Fruit fly (Drosophila melanogaster) whole organism, adult: ENCODE data around the gene msl-1.
A peak's percentile ranks its signal among the peaks of the same experiment; 100 is the strongest.

Source experiments
- CG11617 ChIP-seq: fragments of 200-800 bp; sonication (Bioruptor generic); optimal IDR thresholded peaks from 2 replicates; lab custom pipeline; 2017; ENCODE audit warnings: mild to moderate bottlenecking, missing biosample characterization, missing genetic modification reagents, missing genetic modification characterization
- CG12768 ChIP-seq: fragments of 200-800 bp; sonication (Bioruptor generic); optimal IDR thresholded peaks from 2 replicates; lab custom pipeline; 2017; ENCODE audit warnings: missing biosample characterization, missing genetic modification characterization, mild to moderate bottlenecking, moderate library complexity, missing genetic modification reagents
- CG14711 ChIP-seq: fragments of 200-800 bp; sonication (Bioruptor generic); optimal IDR thresholded peaks from 2 replicates; lab custom pipeline; 2018; ENCODE audit warnings: missing biosample characterization, mild to moderate bottlenecking, missing genetic modification characterization, moderate library complexity
- CG1620 ChIP-seq: fragments of 200-800 bp; sonication (Bioruptor generic); optimal IDR thresholded peaks from 2 replicates; lab custom pipeline; 2016; ENCODE audit warnings: missing biosample characterization, missing genetic modification characterization
- CG33017 ChIP-seq: fragments of 200-800 bp; sonication (Bioruptor generic); optimal IDR thresholded peaks from 2 replicates; lab custom pipeline; 2018; ENCODE audit warnings: missing biosample characterization, mild to moderate bottlenecking, missing genetic modification characterization, moderate library complexity
- CG5204 ChIP-seq: fragments of 200-800 bp; sonication (Bioruptor generic); optimal IDR thresholded peaks from 2 replicates; lab custom pipeline; 2016; ENCODE audit warnings: missing biosample characterization, missing genetic modification characterization
- CG7045 ChIP-seq: fragments of 200-800 bp; sonication (Bioruptor generic); optimal IDR thresholded peaks from 2 replicates; lab custom pipeline; 2017; ENCODE audit warnings: missing biosample characterization, mild to moderate bottlenecking, missing genetic modification characterization
- CG7101 ChIP-seq: fragments of 200-800 bp; sonication (Bioruptor generic); optimal IDR thresholded peaks from 2 replicates; lab custom pipeline; 2018; ENCODE audit warnings: missing biosample characterization, mild to moderate bottlenecking, missing genetic modification characterization, moderate library complexity
- Clk ChIP-seq: fragments of 200-800 bp; sonication (Bioruptor generic); optimal IDR thresholded peaks from 2 replicates; lab custom pipeline; 2017; ENCODE audit warnings: missing biosample characterization, missing genetic modification characterization
- Crg-1 ChIP-seq: fragments of 200-800 bp; sonication (Bioruptor generic); optimal IDR thresholded peaks from 2 replicates; lab custom pipeline; 2016; ENCODE audit warnings: missing biosample characterization, missing genetic modification characterization
- Hr96 ChIP-seq: fragments of 200-800 bp; sonication (Bioruptor generic); optimal IDR thresholded peaks from 2 replicates; lab custom pipeline; 2016; ENCODE audit warnings: missing biosample characterization, missing genetic modification characterization
- Mnt ChIP-seq: fragments of 200-800 bp; sonication (Bioruptor generic); optimal IDR thresholded peaks from 2 replicates; lab custom pipeline; 2016; ENCODE audit warnings: missing biosample characterization, mild to moderate bottlenecking, missing genetic modification characterization
- bab1 ChIP-seq: fragments of 200-800 bp; sonication (Bioruptor generic); optimal IDR thresholded peaks from 3 replicates; lab custom pipeline; 2019; ENCODE audit warnings: missing biosample characterization, mild to moderate bottlenecking, missing genetic modification characterization, moderate library complexity
- cic ChIP-seq: fragments of 200-800 bp; sonication (Bioruptor generic); optimal IDR thresholded peaks from 2 replicates; lab custom pipeline; 2017; ENCODE audit warnings: missing biosample characterization, mild to moderate bottlenecking, missing genetic modification characterization, moderate library complexity
- cnc ChIP-seq, 2 experiments: fragments of >200 bp; optimal IDR thresholded peaks; 2 replicates each; lab custom pipeline; 2017
- kay ChIP-seq: fragments of 200-800 bp; sonication (Bioruptor generic); peaks from one replicate; lab custom pipeline; 2016; ENCODE audit warnings: missing biosample characterization, missing genetic modification characterization, borderline replicate concordance
- ovo ChIP-seq: fragments of 200-800 bp; sonication (Bioruptor generic); optimal IDR thresholded peaks from 2 replicates; lab custom pipeline; 2016; ENCODE audit warnings: missing biosample characterization, missing genetic modification characterization
- pad ChIP-seq: fragments of 200-800 bp; sonication (Bioruptor generic); optimal IDR thresholded peaks from 3 replicates; lab custom pipeline; 2017; ENCODE audit warnings: missing biosample characterization, missing genetic modification characterization, mild to moderate bottlenecking, moderate library complexity, missing genetic modification reagents
- tj ChIP-seq: fragments of 200-800 bp; sonication (Bioruptor generic); optimal IDR thresholded peaks from 3 replicates; lab custom pipeline; 2017; ENCODE audit warnings: missing biosample characterization, mild to moderate bottlenecking, missing genetic modification characterization, moderate library complexity
- toe ChIP-seq: fragments of 200-800 bp; sonication (Bioruptor generic); optimal IDR thresholded peaks from 2 replicates; lab custom pipeline; 2016; ENCODE audit warnings: missing biosample characterization, missing genetic modification characterization

msl-1 gene

DNA sequence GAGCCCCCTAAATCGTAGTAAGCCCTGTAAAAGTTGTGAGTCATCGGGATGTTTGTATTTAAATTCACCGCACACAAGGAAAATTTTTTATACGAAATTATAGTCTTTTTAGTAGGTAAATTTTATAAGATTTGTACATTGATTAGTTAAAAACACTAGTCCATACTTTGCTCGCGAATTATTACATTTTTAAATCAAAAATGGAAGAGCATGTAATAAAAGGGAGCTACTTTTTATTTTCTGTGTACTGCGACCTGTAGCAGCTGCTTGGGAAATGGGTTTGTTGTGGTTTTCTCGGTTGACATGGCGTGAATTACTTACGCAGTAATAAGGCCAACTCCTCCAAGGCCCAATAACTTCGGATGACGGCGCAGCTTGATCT lies 6.1 kb upstream of the msl-1 start:
- TF ChIP-seq kay (peak; percentile 83), bab1 (GFP tag; lab: Kevin White, UChicago) (no peak), tj (peak; percentile 11), CG14711 (tag; lab: Kevin White, UChicago) (peak; percentile 30)

DNA sequence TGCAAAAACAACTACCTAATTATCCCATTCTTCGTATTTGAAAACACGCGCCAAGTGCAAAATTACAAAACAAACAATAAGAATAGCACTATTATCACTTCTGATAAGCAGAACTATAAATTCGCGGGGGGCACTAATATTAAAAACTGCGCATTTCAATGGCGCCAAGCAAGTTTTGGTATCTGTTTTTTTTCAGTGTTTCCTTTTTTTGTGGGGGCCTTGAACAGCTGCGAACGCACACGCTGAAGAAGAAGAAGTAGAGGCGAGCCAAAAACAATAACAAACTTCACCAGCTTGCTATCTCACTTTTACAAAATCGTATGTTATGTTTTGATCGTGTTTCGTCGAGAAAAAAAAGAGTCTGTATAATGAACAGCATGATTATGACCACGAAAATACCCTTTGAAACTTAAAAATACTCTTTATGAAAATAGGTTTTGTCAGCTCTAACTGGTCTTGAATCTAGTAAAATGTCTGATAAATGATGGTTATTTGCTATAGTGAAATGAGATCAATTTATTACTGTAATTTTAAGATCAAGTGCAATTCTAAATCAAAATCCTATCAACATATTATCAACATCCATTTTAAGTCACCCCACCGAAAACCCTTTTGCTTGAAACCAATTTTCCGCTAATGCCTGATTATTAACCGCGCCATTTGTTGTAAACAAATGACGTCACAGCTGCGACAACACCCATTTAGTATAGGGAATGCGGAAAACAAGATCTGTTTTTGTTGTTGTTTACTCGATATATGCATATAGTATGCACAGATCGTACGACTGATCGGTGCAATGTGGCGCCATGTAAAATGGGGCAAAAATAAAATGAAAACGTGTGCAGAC lies 5.5 kb upstream of the msl-1 start:
- TF ChIP-seq CG33017 (peak; percentile 0), cic (GFP tag; lab: Kevin White, UChicago) (peak; percentile 28), ovo (GFP tag; lab: Kevin White, UChicago) (no peak), Crg-1 (GFP tag; lab: Kevin White, UChicago) (peak; percentile 22), pad (GFP tag; lab: Kevin White, UChicago) (peak; percentile 0), CG14711 (tag; lab: Kevin White, UChicago) (no peak), CG1620 (GFP tag; lab: Kevin White, UChicago) (no peak), Hr96 (GFP tag; lab: Kevin White, UChicago) (peak; percentile 7), CG5204 (GFP tag; lab: Kevin White, UChicago) (no peak), cnc (optimal IDR thresholded peaks at IDR 0.05; lab: Kevin White, UChicago) (no peak), kay (peak; percentile 98), CG7045 (peak; percentile 6), bab1 (GFP tag; lab: Kevin White, UChicago) (peak; percentile 91), CG12768 (GFP tag; lab: Kevin White, UChicago) (peak; percentile 54), tj (peak; percentile 10), Clk (GFP tag; lab: Kevin White, UChicago) (peak; percentile 6), CG11617 (GFP tag; lab: Kevin White, UChicago) (peak; percentile 38), Mnt (GFP tag; lab: Kevin White, UChicago) (peak; percentile 42), CG7101 (peak; percentile 43), toe (no peak)

dm6 chr2L:18689376-18689775 lies 776 bp upstream of the msl-1 start, which contains the start of gene CG10336:
Gene CG10336, plus strand, starts transcription at chr2L:18689528.
- TF ChIP-seq cnc (optimal IDR thresholded peaks at IDR 0.05; lab: Kevin White, UChicago) = no peak
- TF ChIP-seq kay = peak; percentile 84
- TF ChIP-seq CG14711 (tag; lab: Kevin White, UChicago) = peak; percentile 36
- peak; percentile 50 for TF ChIP-seq Mnt (GFP tag; lab: Kevin White, UChicago)
- TF ChIP-seq Crg-1 (GFP tag; lab: Kevin White, UChicago) = no peak

- TF ChIP-seq CG14711 (tag; lab: Kevin White, UChicago) (no peak), Mnt (GFP tag; lab: Kevin White, UChicago) (no peak)
These were observed 773 bp downstream of the msl-1 start for dm6 chr2L:18687827-18688226.

DNA sequence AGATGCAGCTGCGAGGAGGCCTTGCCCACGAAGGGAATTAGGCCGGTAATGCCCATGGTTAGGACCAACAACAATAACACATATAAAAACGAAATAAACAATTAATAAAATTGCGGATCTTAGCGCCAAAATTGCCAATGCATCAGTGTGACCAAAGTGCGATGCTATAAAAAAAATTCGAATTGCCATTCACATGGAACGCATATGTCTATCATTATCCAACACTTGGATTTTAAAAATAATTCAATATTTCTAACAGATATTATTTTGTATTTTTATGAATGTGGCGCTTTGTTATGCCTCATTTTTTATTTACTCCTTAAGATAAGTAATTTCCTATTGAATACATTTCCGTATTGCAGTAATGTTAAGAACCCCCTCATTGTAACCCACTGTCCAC lies 6.7 kb downstream of the msl-1 start, which contains the start of gene tos:
Gene tos, minus strand, starts transcription at position 173 of the 400 bp plus-strand sequence.
- TF ChIP-seq Clk (GFP tag; lab: Kevin White, UChicago) (no peak), kay (peak; percentile 24), CG7101 (peak; percentile 33), CG7045 (no peak), Mnt (GFP tag; lab: Kevin White, UChicago) (no peak), Crg-1 (GFP tag; lab: Kevin White, UChicago) (peak; percentile 12), CG5204 (GFP tag; lab: Kevin White, UChicago) (no peak), pad (GFP tag; lab: Kevin White, UChicago) (no peak), Hr96 (GFP tag; lab: Kevin White, UChicago) (no peak), CG33017 (no peak), CG11617 (GFP tag; lab: Kevin White, UChicago) (no peak), CG14711 (tag; lab: Kevin White, UChicago) (no peak), CG1620 (GFP tag; lab: Kevin White, UChicago) (peak; percentile 7), cnc (optimal IDR thresholded peaks at IDR 0.05; lab: Kevin White, UChicago) (no peak), cic (GFP tag; lab: Kevin White, UChicago) (no peak), tj (no peak), toe (no peak), CG12768 (GFP tag; lab: Kevin White, UChicago) (no peak), bab1 (GFP tag; lab: Kevin White, UChicago) (peak; percentile 9), ovo (GFP tag; lab: Kevin White, UChicago) (no peak)

- no peak for TF ChIP-seq pad (GFP tag; lab: Kevin White, UChicago)
- TF ChIP-seq CG33017 = no peak
- peak; percentile 11 for TF ChIP-seq CG12768 (GFP tag; lab: Kevin White, UChicago)
- TF ChIP-seq Mnt (GFP tag; lab: Kevin White, UChicago) = peak; percentile 10
- peak; percentile 4 for TF ChIP-seq kay
- peak; percentile 54 for TF ChIP-seq CG7045
- TF ChIP-seq CG7101 = peak; percentile 17
These were observed 10.5 kb downstream of the msl-1 start for dm6 chr2L:18677910-18678639.
